Fruit fly (Drosophila melanogaster) whole organism, pupa: ENCODE results near the gene CG6661.

Experiments
- CG14655 ChIP-seq: fragments of 200-800 bp; sonication (Bioruptor generic); optimal IDR thresholded peaks from 3 replicates; lab custom pipeline; 2017; ENCODE audit warnings: mild to moderate bottlenecking, missing biosample characterization, missing genetic modification reagents, missing genetic modification characterization
- CG15710 ChIP-seq: fragments of 200-800 bp; sonication (Bioruptor generic); optimal IDR thresholded peaks from 2 replicates; lab custom pipeline; 2018; ENCODE audit warnings: missing biosample characterization, mild to moderate bottlenecking, missing genetic modification characterization, moderate library complexity
- CG8159 ChIP-seq: fragments of 200-800 bp; sonication (Bioruptor generic); optimal IDR thresholded peaks from 3 replicates; lab custom pipeline; 2018; ENCODE audit warnings: missing biosample characterization, mild to moderate bottlenecking, missing genetic modification characterization, moderate library complexity
- CG9948 ChIP-seq: fragments of 200-800 bp; sonication (Bioruptor generic); optimal IDR thresholded peaks from 2 replicates; lab custom pipeline; 2018; ENCODE audit warnings: missing biosample characterization, mild to moderate bottlenecking, missing genetic modification characterization, moderate library complexity
- Snoo ChIP-seq: fragments of 200-800 bp; sonication (Bioruptor generic); optimal IDR thresholded peaks from 3 replicates; lab custom pipeline; 2017; ENCODE audit warnings: missing biosample characterization, mild to moderate bottlenecking, missing genetic modification characterization, inconsistent platforms
- gl ChIP-seq: fragments of 200-800 bp; sonication (Bioruptor generic); optimal IDR thresholded peaks from 2 replicates; lab custom pipeline; 2018; ENCODE audit warnings: missing biosample characterization, mild to moderate bottlenecking, missing genetic modification characterization
- rn ChIP-seq: fragments of 200-800 bp; sonication (Bioruptor generic); IDR thresholded peaks from 2 replicates; pipeline ENCODE4 v1.3.6; 2022; ENCODE audit warnings: missing biosample characterization, missing genetic modification characterization

dm6 chr3L:14078227-14078626 lies 43.7 kb downstream of the CG6661 start:
- TF ChIP-seq CG9948 (no peak), CG14655 (GFP tag; lab: Kevin White, UChicago) (no peak), gl (tag; lab: Kevin White, UChicago) (no peak), CG8159 (tag; lab: Kevin White, UChicago) (no peak), Snoo (tag; lab: Kevin White, UChicago) (no peak), rn (no peak), CG15710 (no peak)
